Worm (Caenorhabditis elegans) whole organism, L1 larva: ENCODE data around the gene acdh-7.

ENCODE experiments used
- C04F5.9 ChIP-seq: sonication (generic microtip); optimal IDR thresholded peaks from 2 replicates; lab custom pipeline; 2016; ENCODE audit warnings: missing genetic modification characterization, missing compliant biosample characterization
- C16A3.4 ChIP-seq: fragments of 150-350 bp; optimal IDR thresholded peaks from 2 replicates; lab custom pipeline; 2014; ENCODE audit warnings: missing biosample characterization, missing genetic modification characterization
- C34B4.2 ChIP-seq: sonication (generic microtip); optimal IDR thresholded peaks from 2 replicates; lab custom pipeline; 2017; ENCODE audit warnings: mild to moderate bottlenecking, missing genetic modification characterization, missing compliant biosample characterization
- F16B12.6 ChIP-seq: fragments of 150-350 bp; optimal IDR thresholded peaks from 2 replicates; lab custom pipeline; 2014; ENCODE audit warnings: missing biosample characterization, missing genetic modification characterization
- Y116A8C.19 ChIP-seq: sonication (generic microtip); optimal IDR thresholded peaks from 2 replicates; lab custom pipeline; 2016; ENCODE audit warnings: missing compliant biosample characterization, missing genetic modification characterization, borderline replicate concordance
- aha-1 ChIP-seq: fragments of 150-350 bp; optimal IDR thresholded peaks from 2 replicates; lab custom pipeline; 2014; ENCODE audit warnings: missing biosample characterization, missing genetic modification characterization
- ama-1 ChIP-seq: fragments of 150-350 bp; optimal IDR thresholded peaks from 2 replicates; lab custom pipeline; 2014
- ceh-63 ChIP-seq: fragments of 200-800 bp; sonication (Bioruptor generic); optimal IDR thresholded peaks from 2 replicates; lab custom pipeline; 2018; ENCODE audit warnings: mild to moderate bottlenecking, missing genetic modification characterization, missing compliant biosample characterization
- ceh-8 ChIP-seq: fragments of 200-800 bp; sonication (Bioruptor generic); optimal IDR thresholded peaks from 2 replicates; lab custom pipeline; 2018; ENCODE audit warnings: mild to moderate bottlenecking, missing genetic modification characterization, moderate library complexity, missing compliant biosample characterization
- ceh-90 ChIP-seq: sonication (generic microtip); optimal IDR thresholded peaks from 2 replicates; lab custom pipeline; 2016; ENCODE audit warnings: missing genetic modification characterization, missing compliant biosample characterization
- efl-1 ChIP-seq, 4 experiments: fragments of 150-350 bp; optimal IDR thresholded peaks in 3 of 4; peaks in 1 of 4; 1 replicate in 1 of 4; 2 replicates in 3 of 4; lab custom pipeline; 2014; ENCODE audit warnings: missing biosample characterization in 2 of 4, missing genetic modification characterization in 2 of 4, missing genetic modification reagents in 2 of 4
- elt-2 ChIP-seq: sonication (generic microtip); optimal IDR thresholded peaks from 2 replicates; lab custom pipeline; 2016; ENCODE audit warnings: missing genetic modification characterization, mild to moderate bottlenecking, inconsistent platforms, missing compliant biosample characterization, missing genetic modification reagents
- elt-3 ChIP-seq, 6 experiments: fragments of 150-350 bp in 1 of 6; sonication (generic microtip); optimal IDR thresholded peaks; 2 replicates each; lab custom pipeline; 2017 to 2018; ENCODE audit warnings: missing biosample characterization in 6 of 6, missing genetic modification characterization in 6 of 6, inconsistent platforms in 1 of 6
- fkh-10 ChIP-seq: sonication (generic microtip); optimal IDR thresholded peaks from 2 replicates; lab custom pipeline; 2017; ENCODE audit warnings: missing biosample characterization, missing genetic modification reagents, missing genetic modification characterization
- fkh-8 ChIP-seq: sonication (generic microtip); optimal IDR thresholded peaks from 2 replicates; lab custom pipeline; 2016; ENCODE audit warnings: mild to moderate bottlenecking, missing genetic modification characterization, missing compliant biosample characterization
- fos-1 ChIP-seq: fragments of 150-350 bp; optimal IDR thresholded peaks from 2 replicates; lab custom pipeline; 2014; ENCODE audit warnings: missing biosample characterization, missing genetic modification characterization
- grh-1 ChIP-seq: fragments of 200-800 bp; sonication (Bioruptor generic); IDR thresholded peaks from 2 replicates; pipeline ENCODE4 v1.3.6; 2022; ENCODE audit warnings: missing genetic modification reagents, missing genetic modification characterization, missing compliant biosample characterization
- hlh-17 ChIP-seq: fragments of 200-800 bp; sonication (Bioruptor generic); optimal IDR thresholded peaks from 2 replicates; lab custom pipeline; 2018; ENCODE audit warnings: missing genetic modification characterization, mild to moderate bottlenecking, missing compliant biosample characterization, moderate library complexity, borderline replicate concordance
- irx-1 ChIP-seq: sonication (generic microtip); optimal IDR thresholded peaks from 2 replicates; lab custom pipeline; 2016; ENCODE audit warnings: missing genetic modification characterization, missing compliant biosample characterization
- isw-1 ChIP-seq: fragments of 200-800 bp; sonication (Bioruptor generic); IDR thresholded peaks from 2 replicates; pipeline ENCODE4 v1.3.6; 2022; ENCODE audit warnings: missing genetic modification characterization, missing compliant biosample characterization
- jun-1 ChIP-seq: fragments of 150-350 bp; optimal IDR thresholded peaks from 2 replicates; lab custom pipeline; 2014; ENCODE audit warnings: missing biosample characterization, missing genetic modification reagents, missing genetic modification characterization
- lin-13 ChIP-seq: fragments of 150-350 bp; optimal IDR thresholded peaks from 2 replicates; lab custom pipeline; 2014; ENCODE audit warnings: missing biosample characterization, missing genetic modification reagents, missing genetic modification characterization
- lin-14 ChIP-seq: fragments of 200-800 bp; sonication (Bioruptor generic); optimal IDR thresholded peaks from 2 replicates; lab custom pipeline; 2018; ENCODE audit warnings: mild to moderate bottlenecking, missing genetic modification characterization, moderate library complexity, missing compliant biosample characterization
- lin-35 ChIP-seq, 2 experiments: fragments of 150-350 bp; optimal IDR thresholded peaks; 2 replicates each; lab custom pipeline; 2014; ENCODE audit warnings: missing biosample characterization in 2 of 2, missing genetic modification characterization in 2 of 2, missing genetic modification reagents in 2 of 2
- lir-3 ChIP-seq: sonication (generic microtip); optimal IDR thresholded peaks from 2 replicates; lab custom pipeline; 2016; ENCODE audit warnings: mild to moderate bottlenecking, missing genetic modification characterization, moderate library complexity, missing compliant biosample characterization; ENCODE audit not compliant: poor library complexity
- mep-1 ChIP-seq: fragments of 150-350 bp; optimal IDR thresholded peaks from 2 replicates; lab custom pipeline; 2014; ENCODE audit warnings: missing biosample characterization, missing genetic modification characterization
- nhr-11 ChIP-seq: fragments of 150-350 bp; optimal IDR thresholded peaks from 2 replicates; lab custom pipeline; 2014; ENCODE audit warnings: missing biosample characterization, missing genetic modification characterization
- nhr-12 ChIP-seq: sonication (generic microtip); optimal IDR thresholded peaks from 2 replicates; lab custom pipeline; 2017; ENCODE audit warnings: missing biosample characterization, missing genetic modification characterization
- nhr-20 ChIP-seq: sonication (generic microtip); optimal IDR thresholded peaks from 2 replicates; lab custom pipeline; 2016; ENCODE audit warnings: mild to moderate bottlenecking, missing genetic modification characterization, missing compliant biosample characterization
- nhr-76 ChIP-seq: sonication (generic microtip); optimal IDR thresholded peaks from 2 replicates; lab custom pipeline; 2017; ENCODE audit warnings: missing biosample characterization, missing genetic modification characterization
- nhr-77 ChIP-seq: fragments of 150-350 bp; optimal IDR thresholded peaks from 2 replicates; lab custom pipeline; 2014; ENCODE audit warnings: missing biosample characterization, missing genetic modification characterization
- nhr-85 ChIP-seq: sonication (generic microtip); peaks from one replicate; lab custom pipeline; 2016; ENCODE audit warnings: missing genetic modification characterization, inconsistent platforms, missing compliant biosample characterization
- pag-3 ChIP-seq: sonication (generic microtip); optimal IDR thresholded peaks from 2 replicates; lab custom pipeline; 2017; ENCODE audit warnings: missing genetic modification characterization, mild to moderate bottlenecking, missing compliant biosample characterization, antibody characterized with exemption, borderline replicate concordance; ENCODE audit not compliant: insufficient read depth
- pax-3 ChIP-seq: fragments of 200-800 bp; sonication (Bioruptor generic); optimal IDR thresholded peaks from 2 replicates; lab custom pipeline; 2018; ENCODE audit warnings: mild to moderate bottlenecking, missing genetic modification characterization, moderate library complexity, missing compliant biosample characterization
- pqm-1 ChIP-seq: sonication (generic microtip); optimal IDR thresholded peaks from 3 replicates; lab custom pipeline; 2017; ENCODE audit warnings: missing biosample characterization, missing genetic modification characterization
- rnt-1 ChIP-seq: sonication (generic microtip); optimal IDR thresholded peaks from 2 replicates; lab custom pipeline; 2016; ENCODE audit warnings: mild to moderate bottlenecking, missing genetic modification characterization, moderate library complexity, missing compliant biosample characterization
- snpc-4 ChIP-seq: fragments of 150-350 bp; optimal IDR thresholded peaks from 2 replicates; lab custom pipeline; 2014; ENCODE audit warnings: missing biosample characterization, missing genetic modification characterization
- snu-23 ChIP-seq: sonication (generic microtip); optimal IDR thresholded peaks from 2 replicates; lab custom pipeline; 2016; ENCODE audit warnings: missing genetic modification characterization, missing compliant biosample characterization
- sox-4 ChIP-seq: sonication (generic microtip); optimal IDR thresholded peaks from 2 replicates; lab custom pipeline; 2016; ENCODE audit warnings: missing genetic modification characterization, missing compliant biosample characterization
- sup-37 ChIP-seq: fragments of 200-800 bp; sonication (Bioruptor generic); optimal IDR thresholded peaks from 2 replicates; lab custom pipeline; 2018; ENCODE audit warnings: mild to moderate bottlenecking, missing genetic modification characterization, missing compliant biosample characterization
- swsn-7 ChIP-seq: sonication (generic microtip); optimal IDR thresholded peaks from 2 replicates; lab custom pipeline; 2016; ENCODE audit warnings: missing genetic modification characterization, missing compliant biosample characterization
- unc-30 ChIP-seq: sonication (generic microtip); optimal IDR thresholded peaks from 2 replicates; lab custom pipeline; 2017; ENCODE audit warnings: missing biosample characterization, missing genetic modification characterization
- unc-86 ChIP-seq: sonication (generic microtip); optimal IDR thresholded peaks from 2 replicates; lab custom pipeline; 2016; ENCODE audit warnings: missing genetic modification characterization, missing compliant biosample characterization
- vab-15 ChIP-seq: sonication (generic microtip); optimal IDR thresholded peaks from 2 replicates; lab custom pipeline; 2017; ENCODE audit warnings: missing genotype, mild to moderate bottlenecking, missing genetic modification characterization, missing compliant biosample characterization
- xbp-1 ChIP-seq: sonication (generic microtip); optimal IDR thresholded peaks from 2 replicates; lab custom pipeline; 2016; ENCODE audit warnings: missing genetic modification characterization, missing compliant biosample characterization
- zip-4 ChIP-seq: fragments of 200-800 bp; sonication (Bioruptor generic); optimal IDR thresholded peaks from 2 replicates; lab custom pipeline; 2018; ENCODE audit warnings: mild to moderate bottlenecking, missing genetic modification characterization, moderate library complexity, missing compliant biosample characterization

Gene acdh-7

DNA sequence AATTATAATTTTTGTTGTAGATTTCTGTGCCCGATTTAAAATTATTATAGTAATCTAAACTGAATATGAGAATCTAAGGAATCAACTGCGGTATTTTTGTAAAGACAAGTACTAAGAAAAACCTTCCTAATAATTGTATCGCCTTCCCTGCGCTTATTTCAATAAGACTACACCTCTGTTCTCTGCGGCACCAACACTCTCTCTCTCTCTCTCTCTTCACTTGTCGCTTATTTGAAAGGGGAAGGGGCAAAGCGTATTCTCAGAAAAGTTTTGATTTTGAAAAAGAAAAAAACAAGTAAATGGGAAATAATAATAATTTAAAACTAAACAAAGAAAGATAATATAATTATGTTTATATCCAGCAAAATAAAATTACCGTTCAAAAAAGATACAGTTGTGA is 35.7 kb downstream of the acdh-7 start (continued):
- TF ChIP-seq nhr-12 = no peak
- TF ChIP-seq mep-1 = peak; percentile 85
- no peak for TF ChIP-seq grh-1 (GFP tag; lab: Robert Waterston, UW)
- TF ChIP-seq C16A3.4 (tag; lab: Kevin White, UChicago) = peak; percentile 82
- no peak for TF ChIP-seq C04F5.9
- peak; percentile 35 for TF ChIP-seq fkh-10 (GFP tag; lab: Kevin White, UChicago)
- TF ChIP-seq nhr-11 = peak; percentile 78
- TF ChIP-seq rnt-1 (tag; lab: Kevin White, UChicago) = peak; percentile 85
- peak; percentile 1 for TF ChIP-seq pag-3 (tag; lab: Kevin White, UChicago)
- peak; percentile 32 to 77 for TF ChIP-seq lin-35 (GFP tag; optimal IDR thresholded peaks at IDR 0.05; lab: Kevin White, UChicago)
- TF ChIP-seq sup-37 (GFP tag; lab: Kevin White, UChicago) = no peak
- no peak for TF ChIP-seq C34B4.2 (tag; lab: Kevin White, UChicago)
- TF ChIP-seq ceh-63 = no peak
- no peak for TF ChIP-seq unc-30 (tag; lab: Kevin White, UChicago)
- TF ChIP-seq pax-3 (tag; lab: Kevin White, UChicago) = no peak
- TF ChIP-seq pqm-1 (tag; lab: Kevin White, UChicago) = no peak
- peak; percentile 86 for TF ChIP-seq jun-1 (tag; lab: Kevin White, UChicago)
- peak; percentile 51 for TF ChIP-seq xbp-1
- TF ChIP-seq elt-2 (tag; lab: Kevin White, UChicago) = peak; percentile 22
- peak; percentile 81 for TF ChIP-seq lin-14 (GFP tag; lab: Kevin White, UChicago)
- TF ChIP-seq fos-1 = peak; percentile 69
- TF ChIP-seq ama-1 (lab: Kevin White, UChicago) = no peak
- no peak for TF ChIP-seq nhr-76 (tag; lab: Kevin White, UChicago)
- TF ChIP-seq elt-3 (tag; optimal IDR thresholded peaks at IDR 0.05; lab: Kevin White, UChicago) = peak in 2 of 6 experiments; percentile 37 to 49
- peak; percentile 41 for TF ChIP-seq snpc-4 (tag; lab: Kevin White, UChicago)
- TF ChIP-seq sox-4 (tag; lab: Kevin White, UChicago) = peak; percentile 49
- peak; percentile 65 for TF ChIP-seq nhr-20 (tag; lab: Kevin White, UChicago)
- peak; percentile 65 for TF ChIP-seq nhr-85 (tag; lab: Kevin White, UChicago)
- peak; percentile 58 for TF ChIP-seq swsn-7 (tag; lab: Kevin White, UChicago)
- peak; percentile 54 for TF ChIP-seq unc-86 (tag; lab: Kevin White, UChicago)
- TF ChIP-seq ceh-90 (tag; lab: Kevin White, UChicago) = no peak
- peak; percentile 40 for TF ChIP-seq zip-4 (GFP tag; lab: Kevin White, UChicago)
- TF ChIP-seq lin-13 (GFP tag; lab: Kevin White, UChicago) = peak; percentile 57
- TF ChIP-seq F16B12.6 (tag; lab: Kevin White, UChicago) = no peak
- TF ChIP-seq irx-1 (tag; lab: Kevin White, UChicago) = peak; percentile 38
- TF ChIP-seq snu-23 (GFP tag; lab: Kevin White, UChicago) = peak; percentile 86
- peak; percentile 78 for TF ChIP-seq nhr-77
- TF ChIP-seq ceh-8 = peak; percentile 52
- TF ChIP-seq, all 84 proteins: peak for 45

DNA sequence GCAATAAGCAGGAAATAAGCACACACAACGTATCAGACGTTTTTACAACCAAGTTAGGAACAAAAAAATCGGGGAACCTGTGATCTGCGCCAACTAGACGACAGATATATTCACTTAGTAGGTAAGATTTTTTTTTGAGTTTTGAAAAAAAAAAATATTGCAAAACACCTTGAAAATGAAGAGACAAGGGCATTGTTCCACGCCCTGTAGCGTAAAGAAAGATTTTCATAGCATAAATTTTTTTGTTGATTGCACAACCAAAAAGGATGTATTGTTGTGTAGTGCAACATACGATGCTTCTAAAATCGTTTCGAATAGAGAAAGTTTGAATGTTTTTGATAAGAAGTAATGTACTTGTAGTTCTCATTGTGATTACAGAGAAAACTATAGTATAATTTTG is 36.8 kb downstream of the acdh-7 start:
- TF ChIP-seq efl-1 (optimal IDR thresholded peaks at IDR 0.05; lab: Kevin White, UChicago) (no peak), efl-1 (GFP tag; optimal IDR thresholded peaks at IDR 0.05 in 1 of 2; lab: Kevin White, UChicago) (peak in 1 of 2 experiments; percentile 54), hlh-17 (no peak)

DNA sequence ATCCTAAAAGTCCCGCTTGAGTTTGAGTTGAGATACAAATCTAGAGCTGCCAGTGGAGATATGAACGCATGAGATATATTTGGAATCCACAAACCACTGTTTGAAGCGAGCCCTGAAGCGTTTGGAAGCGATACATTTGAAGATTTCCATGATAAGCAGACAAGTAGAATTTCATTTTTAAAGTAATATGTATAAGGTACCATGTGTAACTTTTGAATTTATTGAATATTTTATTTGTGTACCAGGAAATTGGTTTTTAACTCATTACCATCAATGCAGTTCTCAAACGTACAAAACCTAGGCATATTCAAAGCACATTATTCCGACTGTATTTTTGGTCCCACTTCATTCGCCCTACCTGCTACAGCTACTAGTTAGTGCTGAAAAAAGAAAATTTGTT is 38.7 kb downstream of the acdh-7 start, which contains the start of gene B0302.2:
B0302.2 (plus strand) TSS at position 301 of the 400 bp plus-strand sequence.
- TF ChIP-seq fkh-8 (tag; lab: Kevin White, UChicago) (no peak), vab-15 (tag; lab: Kevin White, UChicago) (no peak), pax-3 (tag; lab: Kevin White, UChicago) (no peak), isw-1 (GFP tag; lab: Robert Waterston, UW) (no peak), Y116A8C.19 (tag; lab: Kevin White, UChicago) (no peak), hlh-17 (no peak), ceh-8 (no peak), aha-1 (no peak), fos-1 (no peak), C34B4.2 (tag; lab: Kevin White, UChicago) (no peak), lir-3 (tag; lab: Kevin White, UChicago) (no peak), lin-13 (GFP tag; lab: Kevin White, UChicago) (no peak)
